Fruit fly (Drosophila melanogaster): ENCODE data around the gene Edem1.

The Edem1 gene

DNA sequence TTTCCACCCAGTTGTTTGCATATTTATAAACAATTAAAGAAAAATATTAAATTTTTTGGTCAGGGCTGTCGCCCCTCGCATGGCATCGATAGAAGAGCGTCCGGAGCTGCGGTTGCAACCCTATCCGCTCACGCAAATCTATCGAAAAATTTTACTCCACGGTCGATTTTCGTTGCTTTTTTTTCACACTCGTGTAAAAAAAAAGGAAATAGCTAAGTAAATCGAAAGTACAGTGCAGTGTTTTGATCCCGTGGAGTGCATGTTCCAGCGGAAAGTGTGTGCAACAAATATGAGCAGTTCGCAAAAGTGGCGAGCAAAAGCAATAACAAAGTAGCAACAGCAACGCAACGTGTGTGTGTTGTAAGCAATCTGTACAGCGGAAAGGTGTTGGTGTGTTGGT lies at the start of gene Edem1, which contains the start of gene Rbcn-3B:
Gene Edem1 (minus strand): TSS at position 71 of the 400 bp plus-strand sequence.
Gene Rbcn-3B (plus strand): TSS at position 164 of the 400 bp plus-strand sequence.
- TF ChIP-seq Ets21C (GFP tag; optimal IDR thresholded peaks at IDR 0.05): no peak
- TF ChIP-seq CG7368 (GFP tag; optimal IDR thresholded peaks at IDR 0.05): no peak
- TF ChIP-seq Ets96B (tag; optimal IDR thresholded peaks at IDR 0.05): peak; percentile 47
- peak; percentile 67 for TF ChIP-seq svp (GFP tag)
- no peak for TF ChIP-seq ss (GFP tag; optimal IDR thresholded peaks at IDR 0.05)
- peak; percentile 45 for TF ChIP-seq Lpt (GFP tag; optimal IDR thresholded peaks at IDR 0.05)
- no peak for TF ChIP-seq Hr38 (GFP tag; optimal IDR thresholded peaks at IDR 0.05)
- no peak for TF ChIP-seq Eip78C (GFP tag)
- TF ChIP-seq CG6854 (GFP tag; optimal IDR thresholded peaks at IDR 0.05): peak; percentile 27
- TF ChIP-seq CG3032 (tag; optimal IDR thresholded peaks at IDR 0.05): peak; percentile 30
- no peak for TF ChIP-seq CG31627 (GFP tag; optimal IDR thresholded peaks at IDR 0.05)
- TF ChIP-seq vri (GFP tag; optimal IDR thresholded peaks at IDR 0.05): no peak
- TF ChIP-seq Hr4 (GFP tag; optimal IDR thresholded peaks at IDR 0.05): no peak
- TF ChIP-seq CG11762 (GFP tag; optimal IDR thresholded peaks at IDR 0.05; ENCODE audit: insufficient read depth): no peak
- no peak for TF ChIP-seq CG3919 (GFP tag; optimal IDR thresholded peaks at IDR 0.05)
- TF ChIP-seq Eip93F (GFP tag; optimal IDR thresholded peaks at IDR 0.05): no peak
- no peak for TF ChIP-seq lz (GFP tag; optimal IDR thresholded peaks at IDR 0.05)
- TF ChIP-seq topi (GFP tag; optimal IDR thresholded peaks at IDR 0.05): peak; percentile 36
- peak; percentile 58; the same call in 1 of the 2 replicates for TF ChIP-seq CG15336 (GFP tag; IDR thresholded peaks at IDR 0.05)
- TF ChIP-seq CG6276 (GFP tag; optimal IDR thresholded peaks at IDR 0.05): peak; percentile 70
- TF ChIP-seq CG10631 (GFP tag; optimal IDR thresholded peaks at IDR 0.05): no peak
- peak; percentile 50 for TF ChIP-seq CG6808 (GFP tag; optimal IDR thresholded peaks at IDR 0.05)
- TF ChIP-seq CG32006 (GFP tag; optimal IDR thresholded peaks at IDR 0.05): no peak
- no peak for TF ChIP-seq Blimp-1 (GFP tag; optimal IDR thresholded peaks at IDR 0.05)
- TF ChIP-seq fkh (GFP tag; optimal IDR thresholded peaks at IDR 0.05): no peak
- no peak for TF ChIP-seq CG34406 (GFP tag; optimal IDR thresholded peaks at IDR 0.05)
- no peak for TF ChIP-seq Met (GFP tag; optimal IDR thresholded peaks at IDR 0.05)
- TF ChIP-seq achi (GFP tag; optimal IDR thresholded peaks at IDR 0.05): no peak
- TF ChIP-seq CG9139 (GFP tag; optimal IDR thresholded peaks at IDR 0.05): peak; percentile 40
- TF ChIP-seq CG8632 (GFP tag; optimal IDR thresholded peaks at IDR 0.05): no peak
- TF ChIP-seq CG11902 (GFP tag; optimal IDR thresholded peaks at IDR 0.05): no peak
- TF ChIP-seq CG6792 (GFP tag; optimal IDR thresholded peaks at IDR 0.05): no peak
- TF ChIP-seq pdm3 (GFP tag; optimal IDR thresholded peaks at IDR 0.05): no peak
- no peak for TF ChIP-seq Hr39 (GFP tag; optimal IDR thresholded peaks at IDR 0.05)
- TF ChIP-seq Sox15 (GFP tag; optimal IDR thresholded peaks at IDR 0.05): no peak
- peak; percentile 16 for TF ChIP-seq esn (GFP tag; optimal IDR thresholded peaks at IDR 0.05)
- peak; percentile 64 for TF ChIP-seq CG1621 (tag; optimal IDR thresholded peaks at IDR 0.05)
- no peak for TF ChIP-seq CG11294 (GFP tag; IDR thresholded peaks at IDR 0.05)
- peak; percentile 45; the same call in 1 of the 3 replicates for TF ChIP-seq CG6163 (GFP tag; IDR thresholded peaks at IDR 0.05)
- TF ChIP-seq CG8119 (GFP tag; IDR thresholded peaks at IDR 0.05): peak; percentile 76
- TF ChIP-seq spab (GFP tag; optimal IDR thresholded peaks at IDR 0.05): no peak
- TF ChIP-seq CG10669 (GFP tag; optimal IDR thresholded peaks at IDR 0.05): no peak
- peak; percentile 69 for TF ChIP-seq CG16779 (tag; optimal IDR thresholded peaks at IDR 0.05)
- TF ChIP-seq CG8319 (GFP tag; optimal IDR thresholded peaks at IDR 0.05): no peak
- no peak for TF ChIP-seq CG4318 (GFP tag; optimal IDR thresholded peaks at IDR 0.05)
- TF ChIP-seq eg (GFP tag; IDR thresholded peaks at IDR 0.05): peak; percentile 68
- TF ChIP-seq net (GFP tag; optimal IDR thresholded peaks at IDR 0.05): peak; percentile 45
- TF ChIP-seq Sox102F (GFP tag; optimal IDR thresholded peaks at IDR 0.05): no peak
- TF ChIP-seq Sox14 (GFP tag; optimal IDR thresholded peaks at IDR 0.05): peak; percentile 29
- TF ChIP-seq salr (GFP tag; optimal IDR thresholded peaks at IDR 0.05): no peak
- TF ChIP-seq fd85E (GFP tag; optimal IDR thresholded peaks at IDR 0.05): no peak
- TF ChIP-seq dac (GFP tag; optimal IDR thresholded peaks at IDR 0.05): peak; percentile 7
- no peak for TF ChIP-seq fd59A (GFP tag; optimal IDR thresholded peaks at IDR 0.05)

All from whole organism, prepupa.